Fruit fly (Drosophila melanogaster): ENCODE data around the gene CG15876.

DNA sequence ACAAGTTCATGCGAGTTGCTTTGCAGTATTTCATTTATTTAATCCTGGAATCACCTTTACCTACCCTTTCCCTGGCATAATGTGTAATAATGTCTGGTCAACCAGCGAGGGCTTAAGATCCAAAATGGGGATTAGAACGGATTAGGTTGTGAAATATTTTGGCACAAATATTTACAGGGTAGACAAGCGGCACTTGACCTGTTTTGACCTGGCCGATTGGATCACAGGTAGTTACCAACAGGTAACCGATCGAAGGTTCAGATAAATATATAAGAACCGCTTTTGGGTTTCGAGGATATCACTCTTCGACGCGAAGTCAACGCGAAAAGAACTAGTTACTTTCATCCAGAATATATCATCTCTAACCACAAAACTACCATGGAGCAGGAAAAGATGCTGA is 2.7 kb upstream of the CG15876 start, which contains the start of gene CG13713:
- TF ChIP-seq CG9948 (tag; optimal IDR thresholded peaks at IDR 0.05): no peak
- TF ChIP-seq EcR (GFP tag; optimal IDR thresholded peaks at IDR 0.05): no peak
- TF ChIP-seq Pif1B (GFP tag; optimal IDR thresholded peaks at IDR 0.05): no peak
- TF ChIP-seq gl (tag; optimal IDR thresholded peaks at IDR 0.05): no peak
- TF ChIP-seq fd96Ca (GFP tag; IDR thresholded peaks at IDR 0.05): no peak
- no peak for TF ChIP-seq CG14655 (GFP tag; optimal IDR thresholded peaks at IDR 0.05)
- no peak for TF ChIP-seq D1 (tag; optimal IDR thresholded peaks at IDR 0.05)
- no peak for TF ChIP-seq CG12605 (GFP tag; IDR thresholded peaks at IDR 0.05)
- no peak for TF ChIP-seq Snoo (tag; optimal IDR thresholded peaks at IDR 0.05)
- no peak for TF ChIP-seq Ets98B (GFP tag; IDR thresholded peaks at IDR 0.05)
- TF ChIP-seq CG15710 (tag; optimal IDR thresholded peaks at IDR 0.05): no peak
- TF ChIP-seq CG34367 (tag; optimal IDR thresholded peaks at IDR 0.05): no peak
